Worm (Caenorhabditis elegans): ENCODE measurements around the gene tbx-2.

DNA sequence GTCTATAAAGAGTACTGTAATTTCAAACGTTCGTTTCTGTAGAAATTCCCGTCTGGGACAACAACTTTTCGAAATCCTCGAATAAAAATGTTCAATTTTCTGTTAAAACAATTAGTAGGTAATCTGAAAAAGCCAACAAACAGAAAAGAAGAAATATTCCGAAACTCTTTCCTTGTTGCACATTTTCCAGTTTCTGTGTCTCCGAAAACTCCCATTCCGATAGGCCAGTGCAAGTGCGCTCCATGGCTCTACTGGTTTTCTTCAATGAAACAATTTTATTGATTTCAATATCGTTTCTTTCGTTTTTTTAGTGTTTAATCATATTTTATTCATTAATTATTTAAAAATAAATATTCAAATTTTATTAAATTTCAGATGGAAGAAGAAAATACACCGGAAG is 33.5 kb downstream of the tbx-2 start, which contains the start of gene F54D8.6:
- TF ChIP-seq him-1 (tag; optimal IDR thresholded peaks at IDR 0.05) (no peak), dao-5 (tag; optimal IDR thresholded peaks at IDR 0.05) (no peak)

All from whole organism, L4/young adult.